Fruit fly (Drosophila melanogaster): ENCODE measurements around the gene SPoCk.
"Not testable (repeated sequence)": the region's sequence is repeated elsewhere in the genome, so short reads cannot be mapped to it uniquely, and the experiment has no call there.

Gene SPoCk

DNA sequence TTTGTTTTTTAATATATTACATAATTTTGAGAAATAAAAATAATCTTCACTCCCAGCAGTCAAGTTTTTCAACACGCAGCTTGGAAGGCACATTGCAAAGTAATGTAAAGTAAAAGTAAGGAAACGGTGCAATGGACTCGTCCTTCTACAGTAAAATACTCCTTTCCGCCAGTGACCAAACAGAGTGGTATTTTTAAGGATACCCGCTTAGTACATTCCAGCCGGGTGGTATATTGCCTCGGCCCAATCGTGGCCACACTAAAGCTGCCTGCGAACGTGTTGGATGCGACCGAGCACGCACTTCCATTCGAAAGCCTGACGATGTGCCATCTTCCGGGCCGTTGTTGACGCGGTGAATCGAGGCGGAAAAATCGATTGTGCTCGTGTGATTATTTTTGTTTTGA, at the start of gene SPoCk:
SPoCk (plus strand) TSS at position 298 of the 404 bp plus-strand sequence.
- TF ChIP-seq h (optimal IDR thresholded peaks at IDR 0.05), result no peak
- TF ChIP-seq ttk (optimal IDR thresholded peaks at IDR 0.05), result no peak
- TF ChIP-seq insv (optimal IDR thresholded peaks at IDR 0.05), result no peak
- no peak for TF ChIP-seq Sin3A (optimal IDR thresholded peaks at IDR 0.05)
- TF ChIP-seq Myc (optimal IDR thresholded peaks at IDR 0.05), result no peak
- no peak for TF ChIP-seq psq (optimal IDR thresholded peaks at IDR 0.05)

dm6 chr3L:22711855-22712254, 37.4 kb upstream of the SPoCk start, which contains the start of gene CG11370:
TSS of gene CG11370 (plus strand) at chr3L:22712155.
- TF ChIP-seq Sin3A (optimal IDR thresholded peaks at IDR 0.05) (no peak), psq (optimal IDR thresholded peaks at IDR 0.05) (no peak), insv (optimal IDR thresholded peaks at IDR 0.05) (no peak), Myc (optimal IDR thresholded peaks at IDR 0.05) (no peak), h (optimal IDR thresholded peaks at IDR 0.05) (no peak), ttk (optimal IDR thresholded peaks at IDR 0.05) (no peak)

DNA sequence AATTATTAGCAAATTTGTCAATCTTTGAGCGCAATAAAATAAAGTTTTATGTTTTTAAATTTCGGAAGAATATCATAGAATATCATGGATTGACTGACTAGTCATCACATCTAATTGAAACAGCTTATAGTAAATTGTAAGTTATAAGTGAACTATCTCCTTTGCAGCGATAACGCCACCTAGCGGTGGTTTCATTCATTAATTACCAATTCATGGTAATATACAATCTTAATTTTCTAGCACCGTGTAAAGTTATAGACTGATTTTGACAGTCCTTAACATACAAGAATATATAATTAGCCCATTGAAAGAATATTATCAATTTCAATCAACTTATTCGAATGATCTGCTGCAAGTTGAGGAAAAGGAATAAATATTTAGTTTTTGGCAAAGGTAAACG, 35.6 kb upstream of the SPoCk start:
- no peak for TF ChIP-seq Sin3A (optimal IDR thresholded peaks at IDR 0.05)
- TF ChIP-seq ttk (optimal IDR thresholded peaks at IDR 0.05), result no peak
- no peak for TF ChIP-seq insv (optimal IDR thresholded peaks at IDR 0.05)
- no peak for TF ChIP-seq Myc (optimal IDR thresholded peaks at IDR 0.05)
- TF ChIP-seq h (optimal IDR thresholded peaks at IDR 0.05), result no peak
- no peak for TF ChIP-seq psq (optimal IDR thresholded peaks at IDR 0.05)

DNA sequence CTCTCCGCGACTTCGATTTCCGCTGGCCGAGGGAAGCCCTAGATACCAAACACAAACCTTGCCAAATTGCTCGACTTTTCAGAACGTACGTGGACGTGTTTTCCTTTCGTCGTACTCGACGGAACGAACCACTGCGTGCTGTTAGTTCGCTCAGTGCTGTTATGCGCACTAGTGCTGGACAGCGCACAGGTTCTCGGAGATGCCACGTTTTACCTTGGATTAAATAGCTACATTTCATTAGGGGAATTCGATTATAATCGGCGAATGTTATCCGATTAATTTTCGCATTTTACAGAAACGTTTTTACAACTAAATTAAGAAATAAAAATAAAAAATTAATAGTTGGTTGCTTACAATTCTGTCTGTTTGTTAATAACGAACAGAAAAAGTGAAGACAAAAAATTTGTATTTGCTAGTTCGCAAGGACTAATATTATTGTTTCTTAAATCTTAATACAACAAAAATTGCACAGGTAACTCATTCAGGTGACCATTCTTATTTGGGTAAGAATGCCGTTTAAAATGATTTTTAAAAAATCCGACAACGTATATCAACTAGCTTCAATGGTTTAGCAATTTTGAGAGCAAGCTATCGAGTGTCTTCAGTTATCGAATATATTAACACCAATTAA, 32.0 kb upstream of the SPoCk start, which contains the start of the genes ArfGAP3 and CG32452:
ArfGAP3 (minus strand) TSS at position 441 of the 631 bp plus-strand sequence.
CG32452 (plus strand) TSS at position 592 of the 631 bp plus-strand sequence.
- TF ChIP-seq psq (optimal IDR thresholded peaks at IDR 0.05) (peak; percentile 77), Sin3A (optimal IDR thresholded peaks at IDR 0.05) (no peak), insv (optimal IDR thresholded peaks at IDR 0.05) (no peak), Myc (optimal IDR thresholded peaks at IDR 0.05) (no peak), h (optimal IDR thresholded peaks at IDR 0.05) (no peak), ttk (optimal IDR thresholded peaks at IDR 0.05) (no peak)

DNA sequence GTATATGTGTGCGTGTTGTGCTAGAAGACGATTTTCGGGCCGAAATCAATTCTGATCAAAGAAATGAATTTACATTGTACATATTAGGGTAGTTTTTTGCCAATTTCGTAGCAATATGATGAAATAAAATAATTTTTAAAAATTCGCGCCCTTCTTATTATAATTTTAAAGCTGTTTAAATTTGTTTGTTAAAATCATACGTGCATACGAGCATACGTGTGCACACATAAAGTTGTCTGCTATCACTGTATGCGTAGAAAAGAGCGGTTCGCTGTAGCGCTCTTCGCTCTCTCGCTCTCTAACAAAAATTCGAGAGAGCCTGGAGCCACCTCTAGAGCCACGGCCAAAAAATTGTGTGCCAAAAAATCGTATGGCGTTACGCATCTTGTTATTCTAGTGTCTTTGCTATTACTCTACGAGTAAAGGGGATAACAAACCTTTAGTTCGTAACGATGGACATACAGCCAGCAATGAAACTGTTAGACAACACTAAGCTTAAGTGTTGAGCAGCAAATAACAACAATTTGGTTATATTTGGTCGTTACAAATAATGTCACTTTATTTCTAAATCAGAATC, 28.5 kb upstream of the SPoCk start, which contains the start of gene mael:
mael (plus strand) TSS at position 510 of the 577 bp plus-strand sequence.
- not testable (repeated sequence) for TF ChIP-seq insv, h, psq (optimal IDR thresholded peaks at IDR 0.05)

- no peak for TF ChIP-seq Myc (optimal IDR thresholded peaks at IDR 0.05)
- no peak for TF ChIP-seq h (optimal IDR thresholded peaks at IDR 0.05)
- no peak for TF ChIP-seq insv (optimal IDR thresholded peaks at IDR 0.05)
- no peak for TF ChIP-seq Sin3A (optimal IDR thresholded peaks at IDR 0.05)
- TF ChIP-seq psq (optimal IDR thresholded peaks at IDR 0.05), result no peak
Measured at dm6 chr3L:22721991-22722390, 27.3 kb upstream of the SPoCk start, which contains the start of gene CG14451. TSS of gene CG14451 (minus strand) at chr3L:22722091.

DNA sequence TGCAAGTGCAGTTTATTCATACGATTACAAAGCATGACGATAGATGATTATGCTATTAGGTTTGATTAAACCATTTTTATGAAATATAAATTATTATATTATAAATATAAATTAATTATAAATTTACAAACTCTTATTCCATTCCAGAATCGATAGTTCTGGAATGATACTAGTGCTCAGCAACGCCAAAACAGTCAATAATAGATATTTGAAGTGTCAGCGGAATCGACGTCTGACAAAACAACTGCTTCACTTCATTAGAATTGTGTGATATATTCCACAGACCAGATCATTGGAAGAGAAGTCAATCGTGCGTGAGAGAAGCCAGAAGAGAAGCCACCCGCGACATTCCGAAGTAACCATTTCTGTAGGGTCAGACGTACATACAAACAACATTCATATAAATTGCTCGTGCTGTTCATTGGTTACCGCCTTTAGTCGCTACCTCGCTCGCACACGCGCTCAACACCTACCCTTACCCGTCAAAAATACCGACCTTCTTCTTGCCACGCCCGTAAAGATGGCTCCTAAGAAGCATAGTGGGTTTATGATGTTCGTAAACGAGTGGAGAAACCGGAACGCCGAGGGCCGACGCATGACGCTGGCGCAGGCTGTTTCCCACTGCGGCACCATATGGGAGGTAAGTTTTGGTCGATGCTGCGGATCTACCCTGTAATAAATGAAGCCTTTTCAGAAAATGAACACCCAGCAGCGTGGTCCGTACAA, 25.0 kb upstream of the SPoCk start:
- TF ChIP-seq psq (optimal IDR thresholded peaks at IDR 0.05), result no peak
- TF ChIP-seq Myc (optimal IDR thresholded peaks at IDR 0.05), result no peak
- no peak for TF ChIP-seq ttk (optimal IDR thresholded peaks at IDR 0.05)

dm6 chr3L:22727739-22728335, 21.4 kb upstream of the SPoCk start, which contains the start of the genes CG14450 and CG11367:
TSS of gene CG14450 (minus strand) at chr3L:22727789.
TSS of gene CG11367 (plus strand) at chr3L:22728111.
- TF ChIP-seq h (optimal IDR thresholded peaks at IDR 0.05), result no peak
- no peak for TF ChIP-seq Sin3A (optimal IDR thresholded peaks at IDR 0.05)
- TF ChIP-seq ttk (optimal IDR thresholded peaks at IDR 0.05), result no peak
- no peak for TF ChIP-seq Myc (optimal IDR thresholded peaks at IDR 0.05)
- TF ChIP-seq psq (optimal IDR thresholded peaks at IDR 0.05), result no peak
- no peak for TF ChIP-seq insv (optimal IDR thresholded peaks at IDR 0.05)

- TF ChIP-seq insv (optimal IDR thresholded peaks at IDR 0.05), result no peak
Measured at dm6 chr3L:22729466-22729865, 19.8 kb upstream of the SPoCk start, which contains the start of gene CG32454. TSS of gene CG32454 (plus strand) at chr3L:22729766.

DNA sequence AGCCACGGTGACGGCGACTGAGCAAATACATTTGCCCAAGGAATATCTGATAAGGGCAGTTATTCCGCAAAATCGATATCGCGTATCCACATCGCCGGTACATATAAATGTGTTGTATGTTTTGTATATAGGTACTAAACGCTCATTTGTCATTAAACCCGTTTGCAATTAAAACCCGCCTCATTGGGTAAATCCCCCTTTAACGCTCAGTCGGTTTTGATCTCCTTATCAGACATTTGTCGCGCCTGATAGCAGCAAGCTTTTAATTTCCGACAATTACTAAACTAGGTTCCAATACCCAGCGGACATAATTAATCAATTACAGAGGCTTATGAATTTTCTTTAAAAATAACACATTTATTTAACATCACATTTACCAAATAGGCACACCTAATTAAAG, 17.9 kb upstream of the SPoCk start:
- no peak for TF ChIP-seq h (optimal IDR thresholded peaks at IDR 0.05)
- no peak for TF ChIP-seq psq (optimal IDR thresholded peaks at IDR 0.05)
- TF ChIP-seq ttk (optimal IDR thresholded peaks at IDR 0.05), result no peak
- no peak for TF ChIP-seq insv (optimal IDR thresholded peaks at IDR 0.05)
- TF ChIP-seq Sin3A (optimal IDR thresholded peaks at IDR 0.05), result no peak
- TF ChIP-seq Myc (optimal IDR thresholded peaks at IDR 0.05), result no peak

DNA sequence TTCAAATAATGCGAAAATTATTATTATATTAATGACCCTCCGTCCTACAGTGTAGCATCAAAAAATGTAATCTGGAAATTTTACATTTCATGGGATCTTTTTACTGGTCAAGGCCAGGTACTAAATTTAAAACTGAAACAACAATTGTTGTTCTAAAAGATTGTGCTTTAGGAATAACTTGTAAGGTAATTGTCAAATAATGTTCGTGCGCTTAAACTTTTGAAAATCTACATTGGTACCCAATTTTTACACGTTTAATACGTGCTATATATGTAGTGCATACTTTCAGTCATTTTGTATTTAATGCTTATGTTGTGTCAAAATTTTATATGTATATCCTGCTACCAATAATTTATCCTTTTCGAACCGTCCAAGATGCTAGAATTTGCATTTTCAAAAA, 15.6 kb upstream of the SPoCk start:
- no peak for TF ChIP-seq h (optimal IDR thresholded peaks at IDR 0.05)
- TF ChIP-seq insv (optimal IDR thresholded peaks at IDR 0.05), result no peak
- no peak for TF ChIP-seq ttk (optimal IDR thresholded peaks at IDR 0.05)
- TF ChIP-seq Myc (optimal IDR thresholded peaks at IDR 0.05), result no peak
- TF ChIP-seq Sin3A (optimal IDR thresholded peaks at IDR 0.05), result no peak
- no peak for TF ChIP-seq psq (optimal IDR thresholded peaks at IDR 0.05)
